Fruit fly (Drosophila melanogaster) whole organism, embryonic: Measurements from ENCODE around the gene CG13032.

ENCODE experiments used
- Atf-2 ChIP-seq: fragments of 200-800 bp; sonication (Bioruptor generic); optimal IDR thresholded peaks from 2 replicates; lab custom pipeline; 2016; ENCODE audit warnings: missing biosample characterization, missing genetic modification characterization
- Atf6 ChIP-seq: fragments of 200-800 bp; sonication (Bioruptor generic); IDR thresholded peaks from 2 replicates; pipeline ENCODE4 v1.3.6; 2022; ENCODE audit warnings: missing biosample characterization, missing genetic modification characterization
- B-H1 ChIP-seq: fragments of 200-800 bp; sonication (Bioruptor generic); IDR thresholded peaks from 3 replicates; pipeline ENCODE4 v1.3.6; 2022; ENCODE audit warnings: missing biosample characterization, missing genetic modification characterization
- Bdp1 ChIP-seq: fragments of 200-800 bp; sonication (Bioruptor generic); optimal IDR thresholded peaks from 3 replicates; lab custom pipeline; 2016; ENCODE audit warnings: missing biosample characterization, missing genetic modification characterization
- CG10267 ChIP-seq: fragments of 200-800 bp; sonication (Bioruptor generic); optimal IDR thresholded peaks from 2 replicates; lab custom pipeline; 2018; ENCODE audit warnings: missing biosample characterization, mild to moderate bottlenecking, missing genetic modification characterization, moderate library complexity
- CG10543 ChIP-seq: fragments of 200-800 bp; sonication (Bioruptor generic); optimal IDR thresholded peaks from 3 replicates; lab custom pipeline; 2017; ENCODE audit warnings: missing biosample characterization, mild to moderate bottlenecking, missing genetic modification characterization, moderate library complexity
- CG10654 ChIP-seq: fragments of 200-800 bp; sonication (Bioruptor generic); optimal IDR thresholded peaks from 2 replicates; lab custom pipeline; 2016; ENCODE audit warnings: missing biosample characterization, missing genetic modification characterization
- CG11456 ChIP-seq: fragments of 200-800 bp; sonication (Bioruptor generic); IDR thresholded peaks from 3 replicates; pipeline ENCODE4 v1.3.6; 2022; ENCODE audit warnings: missing biosample characterization, missing genetic modification characterization
- CG12299 ChIP-seq: fragments of 200-800 bp; sonication (Bioruptor generic); optimal IDR thresholded peaks from 2 replicates; lab custom pipeline; 2018; ENCODE audit warnings: missing biosample characterization, mild to moderate bottlenecking, missing genetic modification characterization
- CG12942 ChIP-seq: fragments of 200-800 bp; sonication (Bioruptor generic); optimal IDR thresholded peaks from 3 replicates; lab custom pipeline; 2016; ENCODE audit warnings: missing biosample characterization, missing genetic modification characterization
- CG13624 ChIP-seq: fragments of 200-800 bp; sonication (Bioruptor generic); optimal IDR thresholded peaks from 2 replicates; lab custom pipeline; 2016; ENCODE audit warnings: missing biosample characterization, missing genetic modification characterization
- CG17328 ChIP-seq: fragments of 200-800 bp; sonication (Bioruptor generic); IDR thresholded peaks from 2 replicates; pipeline ENCODE4 v1.3.6; 2022; ENCODE audit warnings: missing biosample characterization, missing genetic modification characterization
- CG17912 ChIP-seq: fragments of 200-800 bp; sonication (Bioruptor generic); optimal IDR thresholded peaks from 2 replicates; lab custom pipeline; 2018; ENCODE audit warnings: missing biosample characterization, mild to moderate bottlenecking, missing genetic modification characterization
- CG18262 ChIP-seq: fragments of 200-800 bp; optimal IDR thresholded peaks from 3 replicates; lab custom pipeline; 2019; ENCODE audit warnings: missing biosample characterization, mild to moderate bottlenecking, missing genetic modification characterization, moderate library complexity
- CG2678 ChIP-seq: fragments of 200-800 bp; sonication (Bioruptor generic); optimal IDR thresholded peaks from 3 replicates; lab custom pipeline; 2019; ENCODE audit warnings: missing biosample characterization, mild to moderate bottlenecking, missing genetic modification characterization, moderate library complexity
- CG7271 ChIP-seq: fragments of 200-800 bp; sonication (Bioruptor generic); optimal IDR thresholded peaks from 2 replicates; lab custom pipeline; 2018; ENCODE audit warnings: missing biosample characterization, mild to moderate bottlenecking, missing genetic modification characterization, moderate library complexity
- CG7556 ChIP-seq: fragments of 200-800 bp; sonication (Bioruptor generic); optimal IDR thresholded peaks from 2 replicates; lab custom pipeline; 2017; ENCODE audit warnings: missing biosample characterization, mild to moderate bottlenecking, missing genetic modification characterization
- CG9437 ChIP-seq: fragments of 200-800 bp; sonication (Bioruptor generic); optimal IDR thresholded peaks from 2 replicates; lab custom pipeline; 2018; ENCODE audit warnings: missing biosample characterization, mild to moderate bottlenecking, missing genetic modification characterization
- CHES-1-like ChIP-seq: fragments of 200-800 bp; sonication (Bioruptor generic); optimal IDR thresholded peaks from 2 replicates; lab custom pipeline; 2016; ENCODE audit warnings: missing biosample characterization, missing genetic modification characterization
- Dbx ChIP-seq: fragments of 200-800 bp; sonication (Bioruptor generic); IDR thresholded peaks from 3 replicates; pipeline ENCODE4 v1.3.6; 2022; ENCODE audit warnings: missing biosample characterization, missing genetic modification characterization
- Dek ChIP-seq: fragments of 200-800 bp; sonication (Bioruptor generic); optimal IDR thresholded peaks from 3 replicates; lab custom pipeline; 2019; ENCODE audit warnings: missing biosample characterization, mild to moderate bottlenecking, missing genetic modification characterization, moderate library complexity
- GATAe ChIP-seq: fragments of 200-800 bp; sonication (Bioruptor generic); conservative IDR thresholded peaks from 2 replicates; pipeline ENCODE4 v1.3.6; 2022; ENCODE audit warnings: missing biosample characterization, missing genetic modification characterization
- Gug ChIP-seq: fragments of 200-800 bp; sonication (Bioruptor generic); IDR thresholded peaks from 4 replicates; pipeline ENCODE4 v1.3.6; 2022; ENCODE audit warnings: missing biosample characterization, missing genetic modification characterization
- Hand ChIP-seq: fragments of 200-800 bp; sonication (Bioruptor generic); optimal IDR thresholded peaks from 2 replicates; lab custom pipeline; 2017; ENCODE audit warnings: mild to moderate bottlenecking, missing biosample characterization, missing genetic modification reagents, missing genetic modification characterization
- HmgD ChIP-seq: fragments of 200-800 bp; sonication (Bioruptor generic); optimal IDR thresholded peaks from 3 replicates; lab custom pipeline; 2016; ENCODE audit warnings: missing biosample characterization, missing genetic modification characterization
- Lim3 ChIP-seq: fragments of 200-800 bp; sonication (Bioruptor generic); IDR thresholded peaks from 2 replicates; pipeline ENCODE4 v1.3.6; 2022; ENCODE audit warnings: missing biosample characterization, missing genetic modification characterization
- Mes4 ChIP-seq: fragments of 200-800 bp; sonication (Bioruptor generic); optimal IDR thresholded peaks from 2 replicates; lab custom pipeline; 2016; ENCODE audit warnings: missing biosample characterization, missing genetic modification characterization
- NC2β ChIP-seq: fragments of 200-800 bp; sonication (Bioruptor generic); optimal IDR thresholded peaks from 2 replicates; lab custom pipeline; 2016; ENCODE audit warnings: missing biosample characterization, missing genetic modification characterization
- Ravus ChIP-seq: fragments of 200-800 bp; sonication (Bioruptor generic); IDR thresholded peaks from 2 replicates; pipeline ENCODE4 v1.3.6; 2022; ENCODE audit warnings: missing biosample characterization, missing genetic modification characterization
- Sin3A ChIP-seq: fragments of >200 bp; optimal IDR thresholded peaks from 2 replicates; lab custom pipeline; 2018
- br ChIP-seq: fragments of >200 bp; optimal IDR thresholded peaks from 2 replicates; lab custom pipeline; 2017
- caup ChIP-seq: fragments of 200-800 bp; sonication (Bioruptor generic); optimal IDR thresholded peaks from 3 replicates; lab custom pipeline; 2017; ENCODE audit warnings: missing biosample characterization, mild to moderate bottlenecking, missing genetic modification characterization, moderate library complexity; ENCODE audit not compliant: severe bottlenecking
- dati ChIP-seq: fragments of 200-800 bp; sonication (Bioruptor generic); IDR thresholded peaks from 2 replicates; pipeline ENCODE4 v1.3.6; 2022; ENCODE audit warnings: missing biosample characterization, missing genetic modification characterization
- fu2 ChIP-seq: fragments of 200-800 bp; sonication (Bioruptor generic); optimal IDR thresholded peaks from 2 replicates; lab custom pipeline; 2016; ENCODE audit warnings: missing biosample characterization, missing genetic modification characterization
- grau ChIP-seq: fragments of 200-800 bp; optimal IDR thresholded peaks from 3 replicates; lab custom pipeline; 2019; ENCODE audit warnings: missing biosample characterization, mild to moderate bottlenecking, missing genetic modification characterization, moderate library complexity
- ind ChIP-seq: fragments of 200-800 bp; sonication (Bioruptor generic); optimal IDR thresholded peaks from 3 replicates; lab custom pipeline; 2016; ENCODE audit warnings: missing biosample characterization, missing genetic modification characterization
- nerfin-1 ChIP-seq: fragments of 200-800 bp; sonication (Bioruptor generic); optimal IDR thresholded peaks from 3 replicates; lab custom pipeline; 2019; ENCODE audit warnings: missing biosample characterization, mild to moderate bottlenecking, missing genetic modification characterization, moderate library complexity
- nmo ChIP-seq: fragments of 200-800 bp; sonication (Bioruptor generic); optimal IDR thresholded peaks from 2 replicates; lab custom pipeline; 2018; ENCODE audit warnings: missing biosample characterization, mild to moderate bottlenecking, missing genetic modification characterization, moderate library complexity
- org-1 ChIP-seq: fragments of 200-800 bp; sonication (Bioruptor generic); optimal IDR thresholded peaks from 2 replicates; lab custom pipeline; 2017; ENCODE audit warnings: missing biosample characterization, missing genetic modification characterization
- pita ChIP-seq: fragments of 200-800 bp; sonication (Bioruptor generic); optimal IDR thresholded peaks from 2 replicates; lab custom pipeline; 2017; ENCODE audit warnings: missing biosample characterization, mild to moderate bottlenecking, missing genetic modification characterization
- prd ChIP-seq, 3 experiments: fragments of >200 bp in 2 of 3; fragments of 200-800 bp in 1 of 3; sonication (Bioruptor generic) in 1 of 3; optimal IDR thresholded peaks in 2 of 3; IDR thresholded peaks in 1 of 3; 2 replicates in 2 of 3; 3 replicates in 1 of 3; pipeline versions ENCODE4 v1.3.6 to Lab custom; 2017 to 2022; ENCODE audit warnings: missing biosample characterization in 1 of 3, missing genetic modification characterization in 1 of 3
- sens ChIP-seq: fragments of 200-800 bp; sonication (Bioruptor generic); peaks from one replicate; lab custom pipeline; 2016; ENCODE audit warnings: missing biosample characterization, missing genetic modification characterization
- sim ChIP-seq: fragments of 200-800 bp; sonication (Bioruptor generic); IDR thresholded peaks from 2 replicates; pipeline ENCODE4 v1.3.6; 2022; ENCODE audit warnings: missing biosample characterization, missing genetic modification characterization
- sqz ChIP-seq: fragments of 200-800 bp; sonication (Bioruptor generic); optimal IDR thresholded peaks from 3 replicates; lab custom pipeline; 2018; ENCODE audit warnings: missing biosample characterization, mild to moderate bottlenecking, missing genetic modification characterization
- tin ChIP-seq: fragments of 200-800 bp; sonication (Bioruptor generic); optimal IDR thresholded peaks from 3 replicates; lab custom pipeline; 2016; ENCODE audit warnings: missing biosample characterization, missing genetic modification characterization
- vnd ChIP-seq: fragments of 200-800 bp; sonication (Bioruptor generic); IDR thresholded peaks from 3 replicates; pipeline ENCODE4 v1.3.6; 2022; ENCODE audit warnings: missing biosample characterization, missing genetic modification characterization; ENCODE audit not compliant: partially characterized antibody
- zen ChIP-seq: fragments of 200-800 bp; sonication (Bioruptor generic); optimal IDR thresholded peaks from 3 replicates; lab custom pipeline; 2018; ENCODE audit warnings: missing biosample characterization, mild to moderate bottlenecking, missing genetic modification characterization, moderate library complexity
- zen2 ChIP-seq: fragments of 200-800 bp; sonication (Bioruptor generic); IDR thresholded peaks from 3 replicates; pipeline ENCODE4 v1.3.6; 2022; ENCODE audit warnings: missing biosample characterization, missing genetic modification characterization; ENCODE audit not compliant: partially characterized antibody

The CG13032 gene

DNA sequence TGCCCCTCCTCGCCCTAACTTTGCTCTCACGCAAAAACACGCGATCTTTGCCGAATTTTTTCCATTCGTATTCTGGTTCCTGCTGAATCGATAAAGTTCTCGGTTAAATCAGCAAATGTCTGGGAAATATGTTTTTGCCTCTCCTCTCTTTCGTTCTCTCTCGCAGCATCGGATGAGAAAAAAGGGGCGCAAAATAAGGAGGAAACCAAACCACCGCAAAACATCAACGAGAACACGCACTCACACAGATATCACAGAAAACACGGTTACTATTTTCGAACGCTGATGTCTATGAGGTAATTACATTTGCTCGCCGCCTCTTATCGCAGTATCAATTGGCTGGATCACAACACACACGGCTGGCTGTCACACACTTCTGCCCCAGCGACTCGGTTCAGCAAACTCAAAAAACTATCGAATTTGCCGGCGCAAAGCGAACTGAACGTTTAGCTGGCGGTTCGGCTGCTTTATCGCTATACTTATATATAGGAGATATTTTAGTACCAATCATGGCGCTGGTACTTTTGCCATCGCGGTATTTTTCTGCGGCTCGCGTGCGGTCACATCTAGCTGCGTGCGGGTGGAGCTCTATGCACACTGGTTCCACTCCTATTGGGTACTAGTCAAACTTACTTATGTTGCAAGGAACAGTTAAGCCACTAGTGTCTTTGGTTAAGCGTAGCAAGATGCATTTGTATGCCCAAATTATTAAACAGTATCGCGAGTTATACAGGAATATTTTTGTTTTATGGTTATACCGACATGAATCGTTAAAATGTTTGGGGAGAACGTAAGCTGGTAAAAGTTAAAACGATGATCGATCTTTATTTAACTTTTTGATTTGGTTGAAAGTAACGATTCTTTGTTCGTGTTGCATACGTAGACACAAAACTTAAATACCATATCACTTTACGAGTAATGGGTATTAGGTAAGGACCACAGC, 12.3 kb upstream of the CG13032 start, which contains the start of gene Baldspot (continued):
- TF ChIP-seq fu2, result peak; percentile 12
- TF ChIP-seq org-1 (GFP tag; lab: Kevin White, UChicago), result peak; percentile 81
- peak; percentile 67 for TF ChIP-seq CG13624 (GFP tag; lab: Kevin White, UChicago)
- 0 out of 4 replicates have a peak, but pooled peaks have one; percentile 23 for TF ChIP-seq Gug (GFP tag; lab: Robert Waterston, UW)
- peak; percentile 80 for TF ChIP-seq CG18262
- no peak for TF ChIP-seq CG17912 (GFP tag; lab: Kevin White, UChicago)
- TF ChIP-seq nmo, result peak; percentile 88
- peak; percentile 75 for TF ChIP-seq tin (GFP tag; lab: Kevin White, UChicago)
- peak; percentile 72 for TF ChIP-seq vnd (GFP tag; lab: Robert Waterston, UW)
- no peak for TF ChIP-seq Ravus (GFP tag; lab: Robert Waterston, UW)
- peak; percentile 57 for TF ChIP-seq zen
- peak; percentile 68 for TF ChIP-seq CG7271
- TF ChIP-seq grau (tag; lab: Kevin White, UChicago), result peak; percentile 52
- TF ChIP-seq Lim3 (GFP tag; lab: Robert Waterston, UW), result no peak
- peak; percentile 62 for TF ChIP-seq caup
- TF ChIP-seq CG2678 (tag; lab: Kevin White, UChicago), result peak; percentile 91
- TF ChIP-seq CG7556, result peak; percentile 84
- peak; percentile 50; the same call in 1 of the 2 replicates for TF ChIP-seq Atf6 (GFP tag; lab: Robert Waterston, UW)
- peak; percentile 53 for TF ChIP-seq Mes4
- peak; percentile 56 for TF ChIP-seq sqz
- peak; percentile 30 for TF ChIP-seq pita (GFP tag; lab: Kevin White, UChicago)
- peak; percentile 59 for TF ChIP-seq Bdp1
- no peak for TF ChIP-seq prd (optimal IDR thresholded peaks at IDR 0.05; lab: Kevin White, UChicago)
- peak; percentile 81 for TF ChIP-seq prd (GFP tag; IDR thresholded peaks at IDR 0.05; lab: Robert Waterston, UW)
- no peak for TF ChIP-seq br (lab: Kevin White, UChicago)
- peak; percentile 41; the same call in 1 of the 2 replicates for TF ChIP-seq CG17328 (GFP tag; lab: Robert Waterston, UW)
- peak; percentile 31 for TF ChIP-seq Dek (tag; lab: Kevin White, UChicago)
- TF ChIP-seq sim (GFP tag; lab: Robert Waterston, UW), result peak; percentile 34; the same call in 1 of the 2 replicates
- TF ChIP-seq HmgD (GFP tag; lab: Kevin White, UChicago), result peak; percentile 58
- TF ChIP-seq Hand, result no peak
- TF ChIP-seq CG10654, result peak; percentile 78
- peak; percentile 85 for TF ChIP-seq CG10543 (GFP tag; lab: Kevin White, UChicago)
- peak; percentile 83 for TF ChIP-seq nerfin-1 (tag; lab: Kevin White, UChicago)
- TF ChIP-seq CG10267 (tag; lab: Kevin White, UChicago), result peak; percentile 85
- no peak for TF ChIP-seq CG11456 (GFP tag; lab: Robert Waterston, UW)
- TF ChIP-seq Sin3A (lab: Kevin White, UChicago), result peak; percentile 46
- TF ChIP-seq CG9437, result peak; percentile 57
- TF ChIP-seq zen2, result peak; percentile 1; the same call in 1 of the 3 replicates
- peak; percentile 10; the same call in 1 of the 2 replicates for TF ChIP-seq GATAe (GFP tag; lab: Robert Waterston, UW)
- peak; percentile 83 for TF ChIP-seq Dbx (GFP tag; lab: Robert Waterston, UW)
- TF ChIP-seq ind (GFP tag; lab: Kevin White, UChicago), result peak; percentile 85
- TF ChIP-seq B-H1 (GFP tag; lab: Robert Waterston, UW), result peak; percentile 44; the same call in 1 of the 3 replicates
- TF ChIP-seq CHES-1-like (GFP tag; lab: Kevin White, UChicago), result peak; percentile 50
- peak; percentile 35 for TF ChIP-seq CG12299 (tag; lab: Kevin White, UChicago)
- TF ChIP-seq Atf-2 (GFP tag; lab: Kevin White, UChicago), result peak; percentile 48
- peak; percentile 43 for TF ChIP-seq NC2β (GFP tag; lab: Kevin White, UChicago)
- peak; percentile 99 for TF ChIP-seq sens
- TF ChIP-seq CG12942, result peak; percentile 19
- TF ChIP-seq dati (GFP tag; lab: Robert Waterston, UW), result no peak
